Fruit fly (Drosophila melanogaster) whole organism, embryonic: ENCODE measurements around the gene Mis12.

Source experiments
- Adf1 ChIP-seq: fragments of 200-800 bp; sonication (Bioruptor generic); IDR thresholded peaks from 2 replicates; pipeline ENCODE4 v1.3.6; 2022; ENCODE audit warnings: missing biosample characterization, missing genetic modification characterization
- Bdp1 ChIP-seq: fragments of 200-800 bp; sonication (Bioruptor generic); optimal IDR thresholded peaks from 3 replicates; lab custom pipeline; 2016; ENCODE audit warnings: missing biosample characterization, missing genetic modification characterization
- Bgb ChIP-seq: fragments of 200-800 bp; sonication (Bioruptor generic); IDR thresholded peaks from 2 replicates; pipeline ENCODE4 v1.3.6; 2022; ENCODE audit warnings: missing biosample characterization, missing genetic modification characterization; ENCODE audit not compliant: partially characterized antibody
- CG10147 ChIP-seq: fragments of 200-800 bp; sonication (Bioruptor generic); optimal IDR thresholded peaks from 2 replicates; lab custom pipeline; 2019; ENCODE audit warnings: missing biosample characterization, mild to moderate bottlenecking, missing genetic modification characterization, moderate library complexity
- CG10267 ChIP-seq: fragments of 200-800 bp; sonication (Bioruptor generic); optimal IDR thresholded peaks from 2 replicates; lab custom pipeline; 2018; ENCODE audit warnings: missing biosample characterization, mild to moderate bottlenecking, missing genetic modification characterization, moderate library complexity
- CG11085 ChIP-seq: fragments of 200-800 bp; sonication (Bioruptor generic); IDR thresholded peaks from 2 replicates; pipeline ENCODE4 v1.3.6; 2022; ENCODE audit warnings: missing biosample characterization, missing genetic modification characterization
- CG11093 ChIP-seq: fragments of 200-800 bp; sonication (Bioruptor generic); IDR thresholded peaks from 3 replicates; pipeline ENCODE4 v1.3.6; 2022; ENCODE audit warnings: missing biosample characterization, missing genetic modification characterization
- CG11504 ChIP-seq: fragments of 200-800 bp; sonication (Bioruptor generic); optimal IDR thresholded peaks from 3 replicates; lab custom pipeline; 2019; ENCODE audit warnings: missing biosample characterization, mild to moderate bottlenecking, missing genetic modification characterization, moderate library complexity
- CG11723 ChIP-seq: fragments of 200-800 bp; sonication (Bioruptor generic); optimal IDR thresholded peaks from 2 replicates; lab custom pipeline; 2017; ENCODE audit warnings: missing biosample characterization, mild to moderate bottlenecking, missing genetic modification characterization
- CG12155 ChIP-seq: fragments of 200-800 bp; sonication (Bioruptor generic); optimal IDR thresholded peaks from 3 replicates; lab custom pipeline; 2016; ENCODE audit warnings: missing biosample characterization, missing genetic modification characterization
- CG15696 ChIP-seq: fragments of 200-800 bp; sonication (Bioruptor generic); optimal IDR thresholded peaks from 2 replicates; lab custom pipeline; 2019; ENCODE audit warnings: missing biosample characterization, mild to moderate bottlenecking, missing genetic modification characterization, moderate library complexity
- CG17359 ChIP-seq: fragments of 200-800 bp; sonication (Bioruptor generic); optimal IDR thresholded peaks from 3 replicates; lab custom pipeline; 2018; ENCODE audit warnings: missing biosample characterization, mild to moderate bottlenecking, missing genetic modification characterization, moderate library complexity
- CG18599 ChIP-seq: fragments of 200-800 bp; sonication (Bioruptor generic); optimal IDR thresholded peaks from 3 replicates; lab custom pipeline; 2017; ENCODE audit warnings: missing biosample characterization, missing genetic modification characterization, mild to moderate bottlenecking, moderate library complexity, missing genetic modification reagents
- CG31441 ChIP-seq: fragments of 200-800 bp; sonication (Bioruptor generic); IDR thresholded peaks from 2 replicates; pipeline ENCODE4 v1.3.6; 2022; ENCODE audit warnings: missing biosample characterization, missing genetic modification characterization
- CG3838 ChIP-seq: fragments of 200-800 bp; sonication (Bioruptor generic); optimal IDR thresholded peaks from 3 replicates; lab custom pipeline; 2016; ENCODE audit warnings: missing biosample characterization, missing genetic modification characterization
- CG3995 ChIP-seq: fragments of 200-800 bp; sonication (Bioruptor generic); optimal IDR thresholded peaks from 3 replicates; lab custom pipeline; 2016; ENCODE audit warnings: missing biosample characterization, missing genetic modification characterization
- CG4328 ChIP-seq: fragments of 200-800 bp; sonication (Bioruptor generic); optimal IDR thresholded peaks from 3 replicates; lab custom pipeline; 2017; ENCODE audit warnings: missing biosample characterization, missing genetic modification reagents, missing genetic modification characterization
- CG8290 ChIP-seq, 3 experiments: fragments of 200-800 bp; sonication (Bioruptor generic); optimal IDR thresholded peaks; 2 replicates each; lab custom pipeline; 2016 to 2019; ENCODE audit warnings: missing biosample characterization in 3 of 3, missing genetic modification characterization in 3 of 3, mild to moderate bottlenecking in 2 of 3, moderate library complexity in 1 of 3
- Chrac-16 ChIP-seq: fragments of 200-800 bp; sonication (Bioruptor generic); optimal IDR thresholded peaks from 3 replicates; lab custom pipeline; 2016; ENCODE audit warnings: missing biosample characterization, missing genetic modification characterization
- D ChIP-seq, 2 experiments: fragments of 200-800 bp in 1 of 2; fragments of >200 bp in 1 of 2; sonication (Bioruptor generic) in 1 of 2; optimal IDR thresholded peaks; 2 replicates in 1 of 2; 3 replicates in 1 of 2; lab custom pipeline; 2017; ENCODE audit warnings: mild to moderate bottlenecking in 1 of 2, missing biosample characterization in 1 of 2, missing genetic modification characterization in 1 of 2, missing genetic modification reagents in 1 of 2
- Dip2 ChIP-seq: fragments of 200-800 bp; sonication (Bioruptor generic); IDR thresholded peaks from 2 replicates; pipeline ENCODE4 v1.3.6; 2022; ENCODE audit warnings: missing biosample characterization, missing genetic modification characterization
- Gug ChIP-seq: fragments of 200-800 bp; sonication (Bioruptor generic); IDR thresholded peaks from 4 replicates; pipeline ENCODE4 v1.3.6; 2022; ENCODE audit warnings: missing biosample characterization, missing genetic modification characterization
- Hey ChIP-seq: fragments of 200-800 bp; sonication (Bioruptor generic); optimal IDR thresholded peaks from 3 replicates; lab custom pipeline; 2018; ENCODE audit warnings: missing biosample characterization, mild to moderate bottlenecking, missing genetic modification characterization
- Mad ChIP-seq: fragments of 200-800 bp; sonication (Bioruptor generic); optimal IDR thresholded peaks from 2 replicates; lab custom pipeline; 2016; ENCODE audit warnings: missing biosample characterization, missing genetic modification characterization
- Meics ChIP-seq: fragments of 200-800 bp; sonication (Bioruptor generic); optimal IDR thresholded peaks from 2 replicates; lab custom pipeline; 2017; ENCODE audit warnings: missing biosample characterization, mild to moderate bottlenecking, missing genetic modification characterization
- Myb ChIP-seq: fragments of 200-800 bp; sonication (Bioruptor generic); optimal IDR thresholded peaks from 2 replicates; lab custom pipeline; 2016; ENCODE audit warnings: missing biosample characterization, missing genetic modification characterization
- NK7.1 ChIP-seq: fragments of 200-800 bp; sonication (Bioruptor generic); optimal IDR thresholded peaks from 3 replicates; lab custom pipeline; 2016; ENCODE audit warnings: missing biosample characterization, missing genetic modification characterization
- Nf-YB ChIP-seq: fragments of 200-800 bp; sonication (Bioruptor generic); optimal IDR thresholded peaks from 3 replicates; lab custom pipeline; 2019; ENCODE audit warnings: missing biosample characterization, mild to moderate bottlenecking, missing genetic modification characterization, moderate library complexity
- Oli ChIP-seq: fragments of 200-800 bp; sonication (Bioruptor generic); optimal IDR thresholded peaks from 2 replicates; lab custom pipeline; 2018; ENCODE audit warnings: missing biosample characterization, mild to moderate bottlenecking, missing genetic modification characterization, moderate library complexity
- Vsx1 ChIP-seq: fragments of 200-800 bp; sonication (Bioruptor generic); optimal IDR thresholded peaks from 2 replicates; lab custom pipeline; 2017; ENCODE audit warnings: missing biosample characterization, mild to moderate bottlenecking, missing genetic modification characterization, missing genetic modification reagents
- chn ChIP-seq: fragments of 200-800 bp; sonication (Bioruptor generic); optimal IDR thresholded peaks from 2 replicates; lab custom pipeline; 2016; ENCODE audit warnings: missing biosample characterization, missing genetic modification characterization
- cwo ChIP-seq: fragments of 200-800 bp; sonication (Bioruptor generic); optimal IDR thresholded peaks from 3 replicates; lab custom pipeline; 2017; ENCODE audit warnings: missing biosample characterization, missing genetic modification characterization, mild to moderate bottlenecking, moderate library complexity, missing genetic modification reagents
- danr ChIP-seq: fragments of 200-800 bp; sonication (Bioruptor generic); IDR thresholded peaks from 2 replicates; pipeline ENCODE4 v1.3.6; 2022; ENCODE audit warnings: missing biosample characterization, missing genetic modification characterization
- disco-r ChIP-seq: fragments of 200-800 bp; sonication (Bioruptor generic); optimal IDR thresholded peaks from 2 replicates; lab custom pipeline; 2016; ENCODE audit warnings: missing biosample characterization, missing genetic modification characterization
- en ChIP-seq: fragments of 200-800 bp; sonication (Bioruptor generic); optimal IDR thresholded peaks from 2 replicates; lab custom pipeline; 2016; ENCODE audit warnings: missing biosample characterization, missing genetic modification characterization
- ftz-f1 ChIP-seq: fragments of 200-800 bp; sonication (Bioruptor generic); optimal IDR thresholded peaks from 2 replicates; lab custom pipeline; 2016; ENCODE audit warnings: missing biosample characterization, missing genetic modification characterization
- grau ChIP-seq: fragments of 200-800 bp; optimal IDR thresholded peaks from 3 replicates; lab custom pipeline; 2019; ENCODE audit warnings: missing biosample characterization, mild to moderate bottlenecking, missing genetic modification characterization, moderate library complexity
- kni ChIP-seq: fragments of 200-800 bp; sonication (Bioruptor generic); optimal IDR thresholded peaks from 3 replicates; lab custom pipeline; 2017; ENCODE audit warnings: mild to moderate bottlenecking, missing biosample characterization, missing genetic modification reagents, missing genetic modification characterization
- mld ChIP-seq: fragments of 200-800 bp; sonication (Bioruptor generic); IDR thresholded peaks from 3 replicates; pipeline ENCODE4 v1.3.6; 2022; ENCODE audit warnings: missing biosample characterization, missing genetic modification characterization; ENCODE audit not compliant: partially characterized antibody
- nerfin-1 ChIP-seq: fragments of 200-800 bp; sonication (Bioruptor generic); optimal IDR thresholded peaks from 3 replicates; lab custom pipeline; 2019; ENCODE audit warnings: missing biosample characterization, mild to moderate bottlenecking, missing genetic modification characterization, moderate library complexity
- otp ChIP-seq: fragments of 200-800 bp; sonication (Bioruptor generic); IDR thresholded peaks from 3 replicates; pipeline ENCODE4, ENCODE4 v1.3.6; 2022; ENCODE audit warnings: missing biosample characterization, missing genetic modification characterization
- p53 ChIP-seq: fragments of 200-800 bp; sonication (Bioruptor generic); optimal IDR thresholded peaks from 2 replicates; lab custom pipeline; 2016; ENCODE audit warnings: missing biosample characterization, missing genetic modification characterization
- pan ChIP-seq, 4 experiments: fragments of >200 bp in 3 of 4; fragments of 200-800 bp in 1 of 4; sonication (Bioruptor generic) in 1 of 4; optimal IDR thresholded peaks in 3 of 4; IDR thresholded peaks in 1 of 4; 2 replicates each; pipeline versions ENCODE4 v1.3.6 to Lab custom; 2017 to 2022; ENCODE audit warnings: missing biosample characterization in 2 of 4, missing genetic modification characterization in 2 of 4, mixed read lengths in 1 of 4
- row ChIP-seq: fragments of 200-800 bp; sonication (Bioruptor generic); IDR thresholded peaks from 3 replicates; pipeline ENCODE4 v1.3.6; 2022; ENCODE audit warnings: missing biosample characterization, missing genetic modification characterization
- sna ChIP-seq: fragments of 200-800 bp; sonication (Bioruptor generic); IDR thresholded peaks from 2 replicates; pipeline ENCODE4 v1.3.6; 2022; ENCODE audit warnings: missing biosample characterization, missing genetic modification characterization; ENCODE audit not compliant: partially characterized antibody
- stc ChIP-seq: fragments of 200-800 bp; sonication (Bioruptor generic); IDR thresholded peaks from 2 replicates; pipeline ENCODE4 v1.3.6; 2022; ENCODE audit warnings: missing biosample characterization, missing genetic modification characterization
- wdn ChIP-seq: fragments of 200-800 bp; sonication (Bioruptor generic); IDR thresholded peaks from 2 replicates; pipeline ENCODE4 v1.3.6; 2022; ENCODE audit warnings: missing biosample characterization, missing genetic modification characterization

Mis12 gene

dm6 chr3L:6988942-6989569, 20.2 kb upstream of the Mis12 start (continued):
- TF ChIP-seq Bgb (GFP tag; lab: Robert Waterston, UW) (no peak; the same call in 1 of the 2 replicates), CG8290 (GFP tag; optimal IDR thresholded peaks at IDR 0.05; lab: Kevin White, UChicago) (peak; percentile 72), CG8290 (tag; optimal IDR thresholded peaks at IDR 0.05; lab: Kevin White, UChicago) (peak in 1 of 2 experiments; percentile 72), CG11504 (tag; lab: Kevin White, UChicago) (peak; percentile 96), Dip2 (GFP tag; lab: Robert Waterston, UW) (no peak), Myb (GFP tag; lab: Kevin White, UChicago) (peak; percentile 30), row (GFP tag; lab: Robert Waterston, UW) (peak; percentile 89), CG15696 (peak; percentile 92), wdn (GFP tag; lab: Robert Waterston, UW) (peak; percentile 62; the same call in 1 of the 2 replicates), CG10267 (peak; percentile 91), CG3838 (no peak), Meics (GFP tag; lab: Kevin White, UChicago) (peak; percentile 94), CG12155 (GFP tag; lab: Kevin White, UChicago) (peak; percentile 73), CG11085 (peak; percentile 52; the same call in 1 of the 2 replicates), disco-r (GFP tag; lab: Kevin White, UChicago) (no peak), cwo (GFP tag; lab: Kevin White, UChicago) (peak; percentile 88), CG3995 (peak; percentile 50), otp (GFP tag; lab: Robert Waterston, UW) (0 out of 3 replicates have a peak, but pooled peaks have one; percentile 19), Adf1 (GFP tag; lab: Robert Waterston, UW) (peak; percentile 79), pan (optimal IDR thresholded peaks at IDR 0.05; lab: Kevin White, UChicago) (no peak), pan (GFP tag; optimal IDR thresholded peaks at IDR 0.05 in 1 of 2, IDR thresholded peaks at IDR 0.05 in 1 of 2) (peak in 1 of 2 experiments; percentile 85), Oli (tag; lab: Kevin White, UChicago) (peak; percentile 93), D (optimal IDR thresholded peaks at IDR 0.05; lab: Kevin White, UChicago) (no peak), D (GFP tag; optimal IDR thresholded peaks at IDR 0.05; lab: Kevin White, UChicago) (peak; percentile 96), en (GFP tag; lab: Kevin White, UChicago) (peak; percentile 3), chn (peak; percentile 56), p53 (GFP tag; lab: Kevin White, UChicago) (peak; percentile 36), mld (GFP tag; lab: Robert Waterston, UW) (no peak), Gug (GFP tag; lab: Robert Waterston, UW) (peak; percentile 65), CG18599 (peak; percentile 95), kni (GFP tag; lab: Kevin White, UChicago) (peak; percentile 91), CG31441 (GFP tag; lab: Robert Waterston, UW) (peak; percentile 98), CG17359 (peak; percentile 88), Mad (GFP tag; lab: Kevin White, UChicago) (no peak), nerfin-1 (peak; percentile 91), danr (peak; percentile 81), Vsx1 (GFP tag; lab: Kevin White, UChicago) (peak; percentile 78), CG11723 (GFP tag; lab: Kevin White, UChicago) (peak; percentile 86), ftz-f1 (peak; percentile 66), Hey (tag; lab: Kevin White, UChicago) (no peak), stc (GFP tag; lab: Robert Waterston, UW) (peak; percentile 82), grau (tag; lab: Kevin White, UChicago) (peak; percentile 93), Nf-YB (GFP tag; lab: Kevin White, UChicago) (peak; percentile 98), Chrac-16 (GFP tag; lab: Kevin White, UChicago) (peak; percentile 88), sna (GFP tag; lab: Robert Waterston, UW) (no peak), Bdp1 (GFP tag; lab: Kevin White, UChicago) (no peak), CG10147 (GFP tag; lab: Kevin White, UChicago) (peak; percentile 97), CG4328 (GFP tag; lab: Kevin White, UChicago) (peak; percentile 94), NK7.1 (GFP tag; lab: Kevin White, UChicago) (peak; percentile 64), CG11093 (GFP tag; lab: Robert Waterston, UW) (peak; percentile 81)
